Fruit fly (Drosophila melanogaster) whole organism, embryonic: ENCODE results near the gene CG2772.

Experiments used
- Antp ChIP-seq: fragments of 200-800 bp; sonication (Bioruptor generic); optimal IDR thresholded peaks from 3 replicates; lab custom pipeline; 2016; ENCODE audit warnings: missing biosample characterization, missing genetic modification characterization
- Awh ChIP-seq: fragments of 200-800 bp; sonication (Bioruptor generic); IDR thresholded peaks from 2 replicates; pipeline ENCODE4, ENCODE4 v1.3.6; 2022; ENCODE audit warnings: missing biosample characterization, missing genetic modification characterization
- BtbVII ChIP-seq: fragments of 200-800 bp; sonication (Bioruptor generic); optimal IDR thresholded peaks from 3 replicates; lab custom pipeline; 2017; ENCODE audit warnings: missing biosample characterization, mild to moderate bottlenecking, missing genetic modification characterization
- CG1024 ChIP-seq: fragments of 200-800 bp; sonication (Bioruptor generic); IDR thresholded peaks from 2 replicates; pipeline ENCODE4 v1.3.6; 2022; ENCODE audit warnings: missing biosample characterization, missing genetic modification characterization
- CG10654 ChIP-seq: fragments of 200-800 bp; sonication (Bioruptor generic); optimal IDR thresholded peaks from 2 replicates; lab custom pipeline; 2016; ENCODE audit warnings: missing biosample characterization, missing genetic modification characterization
- CG10979 ChIP-seq: fragments of 200-800 bp; sonication (Bioruptor generic); optimal IDR thresholded peaks from 2 replicates; lab custom pipeline; 2018; ENCODE audit warnings: missing biosample characterization, mild to moderate bottlenecking, missing genetic modification characterization, moderate library complexity
- CG11504 ChIP-seq: fragments of 200-800 bp; sonication (Bioruptor generic); optimal IDR thresholded peaks from 3 replicates; lab custom pipeline; 2019; ENCODE audit warnings: missing biosample characterization, mild to moderate bottlenecking, missing genetic modification characterization, moderate library complexity
- CG11695 ChIP-seq: fragments of 200-800 bp; sonication (Bioruptor generic); IDR thresholded peaks from 3 replicates; pipeline ENCODE4 v1.3.6; 2022; ENCODE audit warnings: missing biosample characterization, missing genetic modification characterization
- CG11723 ChIP-seq: fragments of 200-800 bp; sonication (Bioruptor generic); optimal IDR thresholded peaks from 2 replicates; lab custom pipeline; 2017; ENCODE audit warnings: missing biosample characterization, mild to moderate bottlenecking, missing genetic modification characterization
- CG12236 ChIP-seq: fragments of 200-800 bp; sonication (Bioruptor generic); optimal IDR thresholded peaks from 2 replicates; lab custom pipeline; 2016; ENCODE audit warnings: missing biosample characterization, missing genetic modification characterization
- CG16779 ChIP-seq: fragments of 200-800 bp; sonication (Bioruptor generic); IDR thresholded peaks from 2 replicates; pipeline ENCODE4 v1.3.6; 2022; ENCODE audit warnings: missing biosample characterization, missing genetic modification characterization
- CG16863 ChIP-seq: fragments of 200-800 bp; sonication (Bioruptor generic); optimal IDR thresholded peaks from 3 replicates; lab custom pipeline; 2016; ENCODE audit warnings: missing biosample characterization, missing genetic modification characterization
- CG17186 ChIP-seq: fragments of 200-800 bp; sonication (Bioruptor generic); optimal IDR thresholded peaks from 3 replicates; lab custom pipeline; 2017; ENCODE audit warnings: missing biosample characterization, missing genetic modification reagents, missing genetic modification characterization
- CG17568 ChIP-seq: fragments of 200-800 bp; sonication (Bioruptor generic); optimal IDR thresholded peaks from 2 replicates; lab custom pipeline; 2018; ENCODE audit warnings: missing biosample characterization, mild to moderate bottlenecking, missing genetic modification characterization, moderate library complexity
- CG18619 ChIP-seq: fragments of 200-800 bp; sonication (Bioruptor generic); optimal IDR thresholded peaks from 3 replicates; lab custom pipeline; 2017; ENCODE audit warnings: missing biosample characterization, mild to moderate bottlenecking, missing genetic modification characterization
- CG32532 ChIP-seq: fragments of 200-800 bp; sonication (Bioruptor generic); IDR thresholded peaks from 2 replicates; pipeline ENCODE4 v1.3.6; 2022; ENCODE audit warnings: missing biosample characterization, missing genetic modification characterization
- CG3407 ChIP-seq: fragments of 200-800 bp; sonication (Bioruptor generic); optimal IDR thresholded peaks from 2 replicates; lab custom pipeline; 2018; ENCODE audit warnings: missing biosample characterization, mild to moderate bottlenecking, missing genetic modification characterization
- CG6791 ChIP-seq: fragments of 200-800 bp; sonication (Bioruptor generic); IDR thresholded peaks from 3 replicates; pipeline ENCODE4 v1.3.6; 2022; ENCODE audit warnings: missing biosample characterization, missing genetic modification characterization; ENCODE audit not compliant: partially characterized antibody
- CG7556 ChIP-seq: fragments of 200-800 bp; sonication (Bioruptor generic); optimal IDR thresholded peaks from 2 replicates; lab custom pipeline; 2017; ENCODE audit warnings: missing biosample characterization, mild to moderate bottlenecking, missing genetic modification characterization
- CG8089 ChIP-seq: fragments of 200-800 bp; sonication (Bioruptor generic); optimal IDR thresholded peaks from 3 replicates; lab custom pipeline; 2016; ENCODE audit warnings: missing biosample characterization, missing genetic modification characterization
- CG8924 ChIP-seq: fragments of 200-800 bp; optimal IDR thresholded peaks from 3 replicates; lab custom pipeline; 2019; ENCODE audit warnings: missing biosample characterization, mild to moderate bottlenecking, missing genetic modification characterization, moderate library complexity
- CG9437 ChIP-seq: fragments of 200-800 bp; sonication (Bioruptor generic); optimal IDR thresholded peaks from 2 replicates; lab custom pipeline; 2018; ENCODE audit warnings: missing biosample characterization, mild to moderate bottlenecking, missing genetic modification characterization
- Dek ChIP-seq: fragments of 200-800 bp; sonication (Bioruptor generic); optimal IDR thresholded peaks from 3 replicates; lab custom pipeline; 2019; ENCODE audit warnings: missing biosample characterization, mild to moderate bottlenecking, missing genetic modification characterization, moderate library complexity
- Fer1 ChIP-seq: fragments of 200-800 bp; sonication (Bioruptor generic); optimal IDR thresholded peaks from 2 replicates; lab custom pipeline; 2017; ENCODE audit warnings: missing biosample characterization, mild to moderate bottlenecking, missing genetic modification characterization
- Hmr ChIP-seq: fragments of 200-800 bp; sonication (Bioruptor generic); optimal IDR thresholded peaks from 3 replicates; lab custom pipeline; 2017; ENCODE audit warnings: mild to moderate bottlenecking, missing biosample characterization, missing genetic modification reagents, missing genetic modification characterization
- Hr78 ChIP-seq, 2 experiments: fragments of 200-800 bp in 1 of 2; fragments of >200 bp in 1 of 2; sonication (Bioruptor generic) in 1 of 2; optimal IDR thresholded peaks; 2 replicates each; lab custom pipeline; 2017 to 2019; ENCODE audit warnings: missing biosample characterization in 2 of 2, missing genetic modification characterization in 2 of 2, mild to moderate bottlenecking in 1 of 2, moderate library complexity in 1 of 2
- Mes4 ChIP-seq: fragments of 200-800 bp; sonication (Bioruptor generic); optimal IDR thresholded peaks from 2 replicates; lab custom pipeline; 2016; ENCODE audit warnings: missing biosample characterization, missing genetic modification characterization
- NFAT ChIP-seq: fragments of 200-800 bp; sonication (Bioruptor generic); IDR thresholded peaks from 2 replicates; pipeline ENCODE4 v1.3.6; 2022; ENCODE audit warnings: missing biosample characterization, missing genetic modification characterization
- Side ChIP-seq: fragments of 200-800 bp; sonication (Bioruptor generic); optimal IDR thresholded peaks from 2 replicates; lab custom pipeline; 2016; ENCODE audit warnings: missing biosample characterization, missing genetic modification characterization
- Sry-β ChIP-seq: fragments of 200-800 bp; sonication (Bioruptor generic); optimal IDR thresholded peaks from 2 replicates; lab custom pipeline; 2018; ENCODE audit warnings: missing biosample characterization, mild to moderate bottlenecking, missing genetic modification characterization, moderate library complexity
- Tbp ChIP-seq: fragments of >200 bp; optimal IDR thresholded peaks from 2 replicates; lab custom pipeline; 2018; ENCODE audit warnings: missing biosample characterization, missing genetic modification characterization
- Trl ChIP-seq, 3 experiments: fragments of >200 bp in 2 of 3; fragments of 200-800 bp in 1 of 3; sonication (Bioruptor generic) in 1 of 3; optimal IDR thresholded peaks; 2 replicates in 1 of 3; 3 replicates in 2 of 3; lab custom pipeline; 2016 to 2017; ENCODE audit warnings: missing biosample characterization in 1 of 3, missing genetic modification characterization in 1 of 3
- al ChIP-seq: fragments of 200-800 bp; sonication (Bioruptor generic); IDR thresholded peaks from 2 replicates; pipeline ENCODE4 v1.3.6; 2022; ENCODE audit warnings: missing biosample characterization, missing genetic modification characterization
- ci ChIP-seq: fragments of 200-800 bp; sonication (Bioruptor generic); IDR thresholded peaks from 3 replicates; pipeline ENCODE4 v1.3.6; 2022; ENCODE audit warnings: missing biosample characterization, missing genetic modification characterization
- corto ChIP-seq: fragments of 200-800 bp; sonication (Bioruptor generic); optimal IDR thresholded peaks from 2 replicates; lab custom pipeline; 2016; ENCODE audit warnings: missing biosample characterization, mild to moderate bottlenecking, missing genetic modification characterization, moderate library complexity
- disco-r ChIP-seq: fragments of 200-800 bp; sonication (Bioruptor generic); optimal IDR thresholded peaks from 2 replicates; lab custom pipeline; 2016; ENCODE audit warnings: missing biosample characterization, missing genetic modification characterization
- gsb ChIP-seq: fragments of 200-800 bp; sonication (Bioruptor generic); IDR thresholded peaks from 2 replicates; pipeline ENCODE4 v1.3.6; 2022; ENCODE audit warnings: missing biosample characterization, missing genetic modification characterization
- ind ChIP-seq: fragments of 200-800 bp; sonication (Bioruptor generic); optimal IDR thresholded peaks from 3 replicates; lab custom pipeline; 2016; ENCODE audit warnings: missing biosample characterization, missing genetic modification characterization
- insv ChIP-seq, 2 experiments: fragments of 200-800 bp; sonication (Bioruptor generic); optimal IDR thresholded peaks; 3 replicates each; lab custom pipeline; 2016 to 2018; ENCODE audit warnings: missing biosample characterization in 2 of 2, missing genetic modification characterization in 2 of 2
- jing ChIP-seq: fragments of 200-800 bp; sonication (Bioruptor generic); optimal IDR thresholded peaks from 2 replicates; lab custom pipeline; 2018; ENCODE audit warnings: missing biosample characterization, mild to moderate bottlenecking, missing genetic modification characterization
- lola ChIP-seq, 3 experiments: fragments of >200 bp in 2 of 3; fragments of 200-800 bp in 1 of 3; sonication (Bioruptor generic) in 1 of 3; optimal IDR thresholded peaks; 2 replicates each; lab custom pipeline; 2017 to 2019; ENCODE audit warnings: missing biosample characterization in 3 of 3, missing genetic modification characterization in 3 of 3, mild to moderate bottlenecking in 1 of 3, moderate library complexity in 1 of 3
- lov ChIP-seq, 2 experiments: fragments of 200-800 bp in 1 of 2; fragments of >200 bp in 1 of 2; sonication (Bioruptor generic) in 1 of 2; IDR thresholded peaks in 1 of 2; optimal IDR thresholded peaks in 1 of 2; 2 replicates in 1 of 2; 3 replicates in 1 of 2; pipeline versions ENCODE4 v1.3.6 to Lab custom; 2017 to 2022; ENCODE audit warnings: missing biosample characterization in 1 of 2, missing genetic modification characterization in 1 of 2
- odd ChIP-seq: fragments of 200-800 bp; sonication (Bioruptor generic); optimal IDR thresholded peaks from 2 replicates; lab custom pipeline; 2017; ENCODE audit warnings: missing biosample characterization, mild to moderate bottlenecking, missing genetic modification characterization
- salm ChIP-seq: fragments of 200-800 bp; sonication (Bioruptor generic); optimal IDR thresholded peaks from 2 replicates; lab custom pipeline; 2018; ENCODE audit warnings: missing biosample characterization, mild to moderate bottlenecking, missing genetic modification characterization
- sd ChIP-seq: fragments of 200-800 bp; sonication (Bioruptor generic); optimal IDR thresholded peaks from 3 replicates; lab custom pipeline; 2018; ENCODE audit warnings: missing biosample characterization, mild to moderate bottlenecking, missing genetic modification characterization, moderate library complexity
- shn ChIP-seq: fragments of 200-800 bp; sonication (Bioruptor generic); optimal IDR thresholded peaks from 3 replicates; lab custom pipeline; 2016; ENCODE audit warnings: missing biosample characterization, missing genetic modification characterization
- tap ChIP-seq: fragments of 200-800 bp; optimal IDR thresholded peaks from 3 replicates; lab custom pipeline; 2019; ENCODE audit warnings: missing biosample characterization, mild to moderate bottlenecking, missing genetic modification characterization, moderate library complexity
- tna ChIP-seq: fragments of 200-800 bp; sonication (Bioruptor generic); IDR thresholded peaks from 2 replicates; pipeline ENCODE4 v1.3.6; 2022; ENCODE audit warnings: missing biosample characterization, missing genetic modification characterization; ENCODE audit not compliant: partially characterized antibody
- yki ChIP-seq: fragments of >200 bp; optimal IDR thresholded peaks from 3 replicates; lab custom pipeline; 2018
- z ChIP-seq: fragments of 200-800 bp; sonication (Bioruptor generic); IDR thresholded peaks from 3 replicates; pipeline ENCODE4 v1.3.6; 2022; ENCODE audit warnings: missing biosample characterization, missing genetic modification characterization

CG2772 gene

DNA sequence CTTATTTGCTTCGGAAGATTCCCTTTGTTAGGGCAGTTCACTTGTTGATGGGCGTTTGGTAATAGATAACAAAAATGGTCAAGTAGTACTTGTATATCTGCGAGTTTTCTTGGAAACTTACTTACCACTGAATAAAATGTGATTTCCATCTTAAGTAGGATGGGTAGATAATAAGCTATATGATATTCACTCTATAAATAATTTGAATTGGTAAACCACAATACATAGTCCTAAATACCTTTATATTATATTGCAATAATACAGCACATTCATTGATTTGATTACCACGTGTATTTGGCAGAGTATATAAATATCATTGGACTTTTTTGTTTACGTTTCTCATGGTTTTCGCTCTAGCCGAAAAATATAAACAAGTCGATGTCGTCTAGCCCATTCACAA, 30.2 kb downstream of the CG2772 start (continued):
- TF ChIP-seq Trl (optimal IDR thresholded peaks at IDR 0.05; lab: Kevin White, UChicago) (no peak), Trl (GFP tag; optimal IDR thresholded peaks at IDR 0.05; lab: Kevin White, UChicago) (peak; percentile 37), Mes4 (GFP tag; lab: Kevin White, UChicago) (no peak), NFAT (GFP tag; lab: Robert Waterston, UW) (0 out of 2 replicates have a peak, but pooled peaks have one; percentile 40), gsb (GFP tag; lab: Robert Waterston, UW) (peak; percentile 45; the same call in 1 of the 2 replicates), CG7556 (GFP tag; lab: Kevin White, UChicago) (peak; percentile 84), CG10654 (GFP tag; lab: Kevin White, UChicago) (peak; percentile 26), CG10979 (tag; lab: Kevin White, UChicago) (peak; percentile 58), CG18619 (GFP tag; lab: Kevin White, UChicago) (peak; percentile 82), Side (GFP tag; lab: Kevin White, UChicago) (peak; percentile 17), lov (optimal IDR thresholded peaks at IDR 0.05; lab: Kevin White, UChicago) (no peak), lov (GFP tag; IDR thresholded peaks at IDR 0.05; lab: Robert Waterston, UW) (no peak), al (GFP tag; lab: Robert Waterston, UW) (peak; percentile 46; the same call in 1 of the 2 replicates), Hr78 (GFP tag; optimal IDR thresholded peaks at IDR 0.05; lab: Kevin White, UChicago) (no peak), Sry-β (no peak), ci (GFP tag; lab: Robert Waterston, UW) (peak; percentile 40), CG8924 (tag; lab: Kevin White, UChicago) (peak; percentile 53), lola (GFP tag; optimal IDR thresholded peaks at IDR 0.05; lab: Kevin White, UChicago) (peak in 1 of 3 experiments; percentile 7), CG3407 (GFP tag; lab: Kevin White, UChicago) (peak; percentile 6), shn (GFP tag; lab: Kevin White, UChicago) (peak; percentile 26), Dek (tag; lab: Kevin White, UChicago) (peak; percentile 77), ind (GFP tag; lab: Kevin White, UChicago) (peak; percentile 58), corto (GFP tag; lab: Kevin White, UChicago) (no peak), CG12236 (GFP tag; lab: Kevin White, UChicago) (no peak), CG17186 (no peak), CG9437 (GFP tag; lab: Kevin White, UChicago) (peak; percentile 78), jing (GFP tag; lab: Kevin White, UChicago) (no peak), insv (GFP tag; optimal IDR thresholded peaks at IDR 0.05; lab: Kevin White, UChicago) (no peak), sd (tag; lab: Kevin White, UChicago) (peak; percentile 18), CG16779 (no peak), CG1024 (no peak), CG32532 (GFP tag; lab: Robert Waterston, UW) (peak; percentile 58; the same call in 1 of the 2 replicates), CG11723 (GFP tag; lab: Kevin White, UChicago) (peak; percentile 37), Tbp (GFP tag; lab: Kevin White, UChicago) (no peak), z (GFP tag; lab: Robert Waterston, UW) (no peak), odd (GFP tag; lab: Kevin White, UChicago) (peak; percentile 30), tna (GFP tag; lab: Robert Waterston, UW) (no peak), Fer1 (GFP tag; lab: Kevin White, UChicago) (peak; percentile 72), Hmr (GFP tag; lab: Kevin White, UChicago) (peak; percentile 73), CG6791 (GFP tag; lab: Robert Waterston, UW) (no peak), CG11504 (tag; lab: Kevin White, UChicago) (peak; percentile 77), BtbVII (peak; percentile 62), CG17568 (GFP tag; lab: Kevin White, UChicago) (peak; percentile 66), salm (tag; lab: Kevin White, UChicago) (peak; percentile 24), tap (peak; percentile 64), Awh (GFP tag; lab: Robert Waterston, UW) (no peak), Antp (GFP tag; lab: Kevin White, UChicago) (peak; percentile 22), disco-r (GFP tag; lab: Kevin White, UChicago) (peak; percentile 8), yki (lab: Kevin White, UChicago) (no peak), CG16863 (GFP tag; lab: Kevin White, UChicago) (peak; percentile 1), CG11695 (GFP tag; lab: Robert Waterston, UW) (peak; percentile 72; the same call in 2 of the 3 replicates), CG8089 (GFP tag; lab: Kevin White, UChicago) (no peak)
